Worm (Caenorhabditis elegans) whole organism, L2 larva: Measurements from ENCODE around the gene cest-13.

Source experiments
- Y55F3AM.14 ChIP-seq: fragments of 200-800 bp; sonication (Bioruptor generic); optimal IDR thresholded peaks from 2 replicates; lab custom pipeline; 2018; ENCODE audit warnings: mild to moderate bottlenecking, missing genetic modification characterization, missing compliant biosample characterization
- alr-1 ChIP-seq: fragments of 150-350 bp; optimal IDR thresholded peaks from 2 replicates; lab custom pipeline; 2014; ENCODE audit warnings: missing biosample characterization, missing genetic modification characterization
- ama-1 ChIP-seq: fragments of 150-350 bp; optimal IDR thresholded peaks from 2 replicates; lab custom pipeline; 2018; ENCODE audit warnings: inconsistent platforms
- elt-3 ChIP-seq: sonication (generic microtip); optimal IDR thresholded peaks from 2 replicates; lab custom pipeline; 2017; ENCODE audit warnings: missing biosample characterization, missing genetic modification characterization
- fos-1 ChIP-seq: fragments of 150-350 bp; optimal IDR thresholded peaks from 2 replicates; lab custom pipeline; 2014; ENCODE audit warnings: missing biosample characterization, missing genetic modification characterization
- lin-11 ChIP-seq: fragments of 150-350 bp; sonication (generic microtip); optimal IDR thresholded peaks from 2 replicates; lab custom pipeline; 2014; ENCODE audit warnings: missing biosample characterization, missing genetic modification characterization, inconsistent platforms, mixed read lengths
- nhr-11 ChIP-seq: fragments of 150-350 bp; optimal IDR thresholded peaks from 2 replicates; lab custom pipeline; 2014; ENCODE audit warnings: missing biosample characterization, missing genetic modification characterization
- nhr-77 ChIP-seq: fragments of 150-350 bp; optimal IDR thresholded peaks from 2 replicates; lab custom pipeline; 2014; ENCODE audit warnings: missing biosample characterization, missing genetic modification characterization
- zag-1 ChIP-seq: fragments of 150-350 bp; optimal IDR thresholded peaks from 2 replicates; lab custom pipeline; 2014; ENCODE audit warnings: missing biosample characterization, missing genetic modification characterization
- ztf-11 ChIP-seq: sonication (generic microtip); optimal IDR thresholded peaks from 2 replicates; lab custom pipeline; 2017; ENCODE audit warnings: missing biosample characterization, missing genetic modification characterization

- TF ChIP-seq nhr-11 (no peak), fos-1 (tag; lab: Kevin White, UChicago) (no peak), ztf-11 (tag; lab: Kevin White, UChicago) (no peak), alr-1 (no peak), zag-1 (tag; lab: Kevin White, UChicago) (no peak), nhr-77 (tag; lab: Kevin White, UChicago) (no peak), lin-11 (tag; lab: Kevin White, UChicago) (no peak), ama-1 (lab: Kevin White, UChicago) (no peak), elt-3 (tag; lab: Kevin White, UChicago) (no peak), Y55F3AM.14 (no peak)
Observed at ce11 chrX:13747997-13748396, 12.0 kb upstream of the cest-13 start.
